Worm (Caenorhabditis elegans): ENCODE measurements around the gene marc-1.

- peak; percentile 9 for TF ChIP-seq lin-13 (GFP tag; optimal IDR thresholded peaks at IDR 0.05)
- TF ChIP-seq skn-1 (tag; optimal IDR thresholded peaks at IDR 0.05): no peak
- TF ChIP-seq elt-3 (tag; optimal IDR thresholded peaks at IDR 0.05): no peak
- no peak for TF ChIP-seq nhr-237 (tag; optimal IDR thresholded peaks at IDR 0.05)
- TF ChIP-seq lin-11 (tag; optimal IDR thresholded peaks at IDR 0.05): no peak
- no peak for TF ChIP-seq ztf-4 (tag; optimal IDR thresholded peaks at IDR 0.05)
- TF ChIP-seq unc-39 (tag; optimal IDR thresholded peaks at IDR 0.05): no peak
- TF ChIP-seq lin-39 (tag; optimal IDR thresholded peaks at IDR 0.05): no peak
Measured at ce11 chrV:9756242-9756641, 16.7 kb downstream of the marc-1 start, which contains the start of gene hrg-3.
